Fruit fly (Drosophila melanogaster): ENCODE measurements around the gene Cdc23.

The Cdc23 gene

dm6 chr2L:20494423-20495052 lies 35.4 kb downstream of the Cdc23 start, which contains the start of gene CG34007:
CG34007 (plus strand) TSS chr2L:20495030.
- no peak for TF ChIP-seq CG8478 (optimal IDR thresholded peaks at IDR 0.05)
- peak; percentile 12 to 52 for TF ChIP-seq CTCF (optimal IDR thresholded peaks at IDR 0.05)
